Worm (Caenorhabditis elegans): ENCODE measurements around the gene Y51H4A.937.

ce11 chrIV:16492937-16493336, 35.5 kb upstream of the Y51H4A.937 start:
- TF ChIP-seq hlh-30 (tag; optimal IDR thresholded peaks at IDR 0.05; ENCODE audit: insufficient read depth) (no peak), odd-2 (tag; optimal IDR thresholded peaks at IDR 0.05) (no peak), hlh-6 (tag; optimal IDR thresholded peaks at IDR 0.05) (no peak), T23F11.4 (GFP tag; optimal IDR thresholded peaks at IDR 0.05) (no peak)
